Worm (Caenorhabditis elegans): Measurements from ENCODE around the gene ctsa-3.1.

ctsa-3.1 gene

DNA sequence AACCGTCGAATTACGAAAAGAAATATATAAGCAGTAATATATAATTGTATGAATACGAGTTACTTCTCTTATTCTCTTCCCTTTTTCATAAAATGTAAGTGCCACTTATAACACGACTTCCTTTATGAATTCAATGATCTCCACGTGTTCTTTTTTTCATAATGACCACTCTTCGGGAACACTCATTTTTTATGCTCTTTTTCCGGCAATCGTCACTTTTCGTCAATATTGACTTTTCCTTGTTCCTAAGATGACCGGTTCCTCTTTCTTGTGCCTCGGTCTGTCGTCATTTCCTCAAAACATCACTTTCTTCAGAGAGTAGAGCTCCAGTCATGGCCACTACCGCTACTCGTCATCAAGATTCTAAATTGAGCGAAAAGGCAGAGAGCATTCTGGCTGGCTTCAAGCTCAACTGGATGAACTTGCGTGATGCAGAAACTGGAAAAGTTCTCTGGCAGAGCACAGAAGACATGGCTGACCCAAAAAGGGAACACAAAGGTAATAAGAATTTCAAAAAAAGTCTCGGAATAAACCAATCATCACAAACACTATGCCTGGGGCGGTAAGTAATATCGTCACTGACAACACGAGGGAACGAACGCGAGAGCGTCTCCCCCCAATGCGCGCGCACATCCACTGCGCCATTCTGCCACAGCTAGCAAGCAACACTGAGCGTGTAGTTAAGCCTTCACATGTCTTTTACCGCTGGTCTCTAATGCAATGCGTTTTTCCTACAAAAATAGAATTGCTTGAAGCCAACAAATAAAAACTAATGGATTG is 49.0 kb upstream of the ctsa-3.1 start, which contains the start of gene pdl-1 (continued):
- TF ChIP-seq efl-1 (GFP tag; optimal IDR thresholded peaks at IDR 0.05) (no peak), B0261.1 (tag; optimal IDR thresholded peaks at IDR 0.05) (peak; percentile 86), xnd-1 (tag; optimal IDR thresholded peaks at IDR 0.05) (no peak), pha-4 (tag; optimal IDR thresholded peaks at IDR 0.05) (no peak), nhr-120 (GFP tag; IDR thresholded peaks at IDR 0.05) (0 out of 2 replicates have a peak, but pooled peaks have one; percentile 37), tbx-9 (tag; optimal IDR thresholded peaks at IDR 0.05; ENCODE audit: borderline replicate concordance) (peak; percentile 40), F55B11.4 (tag; optimal IDR thresholded peaks at IDR 0.05; ENCODE audit: borderline replicate concordance, insufficient read depth) (no peak), lin-26 (GFP tag; IDR thresholded peaks at IDR 0.05) (peak; percentile 96), F52B5.7 (tag; optimal IDR thresholded peaks at IDR 0.05) (peak; percentile 94), Y67H2A.10 (GFP tag; conservative IDR thresholded peaks at IDR 0.05) (no peak), F57C9.4 (tag; optimal IDR thresholded peaks at IDR 0.05) (peak; percentile 65), lin-54 (GFP tag; optimal IDR thresholded peaks at IDR 0.05) (peak; percentile 78), mxl-1 (tag; optimal IDR thresholded peaks at IDR 0.05) (peak; percentile 75), B0035.1 (tag; optimal IDR thresholded peaks at IDR 0.05) (peak; percentile 59), chd-7 (tag; optimal IDR thresholded peaks at IDR 0.05) (peak; percentile 86), ztf-6 (GFP tag; IDR thresholded peaks at IDR 0.05) (no peak), hlh-12 (tag; optimal IDR thresholded peaks at IDR 0.05) (peak; percentile 84), cebp-1 (GFP tag; IDR thresholded peaks at IDR 0.05) (no peak), cebp-1 (tag; optimal IDR thresholded peaks at IDR 0.05) (peak; percentile 80), mcd-1 (GFP tag; IDR thresholded peaks at IDR 0.05) (peak; percentile 66), F10E7.11 (tag; optimal IDR thresholded peaks at IDR 0.05) (peak; percentile 65), ekl-4 (GFP tag; IDR thresholded peaks at IDR 0.05) (peak; percentile 88), let-607 (tag; optimal IDR thresholded peaks at IDR 0.05) (peak; percentile 28 to 30), D2030.7 (GFP tag; IDR thresholded peaks at IDR 0.05) (peak; percentile 78), F23B12.7 (tag; optimal IDR thresholded peaks at IDR 0.05; ENCODE audit: insufficient read depth) (peak; percentile 54), F37B4.10 (GFP tag; IDR thresholded peaks at IDR 0.05) (0 out of 2 replicates have a peak, but pooled peaks have one; percentile 23), attf-6 (GFP tag; IDR thresholded peaks at IDR 0.05) (no peak; the same call in none of the 2 replicates), T26A5.8 (tag; optimal IDR thresholded peaks at IDR 0.05) (peak; percentile 79), K11D2.4 (GFP tag; IDR thresholded peaks at IDR 0.05) (peak; percentile 71; the same call in 1 of the 2 replicates), egrh-3 (GFP tag; IDR thresholded peaks at IDR 0.05) (peak; percentile 57), aptf-3 (GFP tag; IDR thresholded peaks at IDR 0.05) (0 out of 2 replicates have a peak, but pooled peaks have one; percentile 71), Y53F4B.3 (GFP tag; IDR thresholded peaks at IDR 0.05) (peak; percentile 68; the same call in 1 of the 2 replicates), nfyb-1 (GFP tag; IDR thresholded peaks at IDR 0.05) (peak; percentile 88), K12H6.12 (tag; optimal IDR thresholded peaks at IDR 0.05) (peak; percentile 77), snpc-4 (GFP tag; optimal IDR thresholded peaks at IDR 0.05) (peak; percentile 53), snpc-4 (tag; optimal IDR thresholded peaks at IDR 0.05) (peak; percentile 67 to 83 (median 80)), mel-28 (tag; optimal IDR thresholded peaks at IDR 0.05; ENCODE audit: borderline replicate concordance) (peak; percentile 57), him-1 (tag; optimal IDR thresholded peaks at IDR 0.05) (peak; percentile 97), ceh-79 (tag; optimal IDR thresholded peaks at IDR 0.05) (peak; percentile 91), rcor-1 (GFP tag; IDR thresholded peaks at IDR 0.05) (peak; percentile 67), somi-1 (GFP tag; optimal IDR thresholded peaks at IDR 0.05) (peak; percentile 76), ztf-28 (GFP tag; IDR thresholded peaks at IDR 0.05) (peak; percentile 64; the same call in 1 of the 2 replicates), unc-130 (GFP tag; optimal IDR thresholded peaks at IDR 0.05) (peak; percentile 64), madf-3 (GFP tag; IDR thresholded peaks at IDR 0.05) (peak; percentile 53; the same call in 1 of the 2 replicates), sea-2 (GFP tag; IDR thresholded peaks at IDR 0.05) (0 out of 2 replicates have a peak, but pooled peaks have one; percentile 80), F22D6.2 (tag; optimal IDR thresholded peaks at IDR 0.05) (peak; percentile 6), tlf-1 (GFP tag; optimal IDR thresholded peaks at IDR 0.05) (peak; percentile 39)
